Fruit fly (Drosophila melanogaster): ENCODE data around the gene Pde1c.

The Pde1c gene

dm6 chr2L:11931603-11932002 lies 3.2 kb upstream of the Pde1c start (continued):
- TF ChIP-seq CG7987 (GFP tag; optimal IDR thresholded peaks at IDR 0.05) (no peak), HmgZ (tag; optimal IDR thresholded peaks at IDR 0.05) (no peak), dpn (GFP tag; optimal IDR thresholded peaks at IDR 0.05) (peak in 1 of 2 experiments; percentile 1), CG9797 (GFP tag; optimal IDR thresholded peaks at IDR 0.05) (no peak), CG31224 (GFP tag; IDR thresholded peaks at IDR 0.05) (no peak), Dek (tag; optimal IDR thresholded peaks at IDR 0.05) (no peak), CG10654 (GFP tag; optimal IDR thresholded peaks at IDR 0.05) (no peak), dysf (GFP tag; IDR thresholded peaks at IDR 0.05) (no peak), grn (GFP tag; optimal IDR thresholded peaks at IDR 0.05) (no peak), bsh (GFP tag; optimal IDR thresholded peaks at IDR 0.05) (no peak)

DNA sequence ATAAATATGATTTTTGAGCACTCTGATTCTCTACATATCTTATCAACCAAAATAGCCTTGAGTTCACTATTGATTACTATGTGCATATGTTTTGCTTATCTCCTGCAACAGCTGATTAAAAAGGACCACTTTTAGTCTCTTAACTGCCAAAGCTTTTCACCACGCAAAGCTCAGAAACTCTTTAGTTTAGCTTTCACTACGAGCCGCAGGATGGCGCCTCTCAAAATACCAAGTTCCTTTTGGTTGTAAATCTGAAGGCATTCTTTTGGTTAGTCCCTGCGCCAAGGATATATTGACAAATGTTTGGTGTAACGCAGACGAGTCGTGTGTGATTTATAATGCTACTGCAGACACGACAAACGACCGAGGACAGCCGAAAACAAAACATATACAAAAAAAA lies 24.2 kb downstream of the Pde1c start:
- peak; percentile 91 for TF ChIP-seq CG14965 (GFP tag; optimal IDR thresholded peaks at IDR 0.05; ENCODE audit: borderline replicate concordance)
- TF ChIP-seq CG3281 (GFP tag; optimal IDR thresholded peaks at IDR 0.05), result peak; percentile 6
- no peak for TF ChIP-seq CG30431 (GFP tag; optimal IDR thresholded peaks at IDR 0.05)
- no peak for TF ChIP-seq CG32767 (GFP tag; IDR thresholded peaks at IDR 0.05)
- TF ChIP-seq CG3163 (GFP tag; optimal IDR thresholded peaks at IDR 0.05), result peak; percentile 74
- no peak for TF ChIP-seq Rfx (GFP tag; IDR thresholded peaks at IDR 0.05)
- peak; percentile 46 for TF ChIP-seq Fer1 (GFP tag; optimal IDR thresholded peaks at IDR 0.05)
- TF ChIP-seq Oaz (GFP tag; IDR thresholded peaks at IDR 0.05), result no peak
- TF ChIP-seq Max (GFP tag; optimal IDR thresholded peaks at IDR 0.05), result no peak
- TF ChIP-seq CG2199 (GFP tag; IDR thresholded peaks at IDR 0.05), result no peak
- TF ChIP-seq CG6765 (GFP tag; optimal IDR thresholded peaks at IDR 0.05), result peak; percentile 2
- TF ChIP-seq CG13296 (GFP tag; optimal IDR thresholded peaks at IDR 0.05), result peak; percentile 20
- peak; percentile 13 for TF ChIP-seq CG12071 (GFP tag; optimal IDR thresholded peaks at IDR 0.05)
- TF ChIP-seq CG3995 (GFP tag; optimal IDR thresholded peaks at IDR 0.05), result no peak
- no peak for TF ChIP-seq CG6272 (GFP tag; IDR thresholded peaks at IDR 0.05)
- peak; percentile 38 for TF ChIP-seq scrt (GFP tag; optimal IDR thresholded peaks at IDR 0.05)
- TF ChIP-seq Dfd (GFP tag; optimal IDR thresholded peaks at IDR 0.05), result no peak
- TF ChIP-seq CG4854 (GFP tag; optimal IDR thresholded peaks at IDR 0.05), result no peak
- peak; percentile 87 for TF ChIP-seq CTCF (GFP tag; optimal IDR thresholded peaks at IDR 0.05)
- no peak for TF ChIP-seq pzg (GFP tag; optimal IDR thresholded peaks at IDR 0.05)
- peak; percentile 38 for TF ChIP-seq lab (GFP tag; optimal IDR thresholded peaks at IDR 0.05)
- no peak for TF ChIP-seq CG15073 (GFP tag; optimal IDR thresholded peaks at IDR 0.05)
- no peak for TF ChIP-seq tgo (GFP tag; IDR thresholded peaks at IDR 0.05)
- TF ChIP-seq eyg (GFP tag; optimal IDR thresholded peaks at IDR 0.05), result no peak
- no peak for TF ChIP-seq CG42726 (GFP tag; IDR thresholded peaks at IDR 0.05; ENCODE audit: partially characterized antibody)
- no peak for TF ChIP-seq run (tag; optimal IDR thresholded peaks at IDR 0.05)
- peak; percentile 14; the same call in 1 of the 2 replicates for TF ChIP-seq CG32532 (GFP tag; IDR thresholded peaks at IDR 0.05)
- peak; percentile 1 for TF ChIP-seq Meics (GFP tag; optimal IDR thresholded peaks at IDR 0.05)
- TF ChIP-seq CG2202 (tag; optimal IDR thresholded peaks at IDR 0.05), result no peak
- no peak for TF ChIP-seq CG10565 (GFP tag; optimal IDR thresholded peaks at IDR 0.05)
- no peak for TF ChIP-seq CG8388 (GFP tag; optimal IDR thresholded peaks at IDR 0.05)
- peak; percentile 11 for TF ChIP-seq CG18599 (GFP tag; optimal IDR thresholded peaks at IDR 0.05)
- TF ChIP-seq pnt (GFP tag; optimal IDR thresholded peaks at IDR 0.05), result no peak
- no peak for TF ChIP-seq ATbp (GFP tag; optimal IDR thresholded peaks at IDR 0.05)
- TF ChIP-seq tup (GFP tag; optimal IDR thresholded peaks at IDR 0.05), result no peak
- no peak for TF ChIP-seq CG4617 (GFP tag; optimal IDR thresholded peaks at IDR 0.05; ENCODE audit: borderline replicate concordance)
- TF ChIP-seq CG17385 (GFP tag; optimal IDR thresholded peaks at IDR 0.05), result no peak
- no peak for TF ChIP-seq crol (GFP tag; IDR thresholded peaks at IDR 0.05)
- TF ChIP-seq onecut (GFP tag; IDR thresholded peaks at IDR 0.05), result peak; percentile 25; the same call in 1 of the 2 replicates
- peak; percentile 1 for TF ChIP-seq CG15514 (GFP tag; optimal IDR thresholded peaks at IDR 0.05)
- TF ChIP-seq danr (GFP tag; IDR thresholded peaks at IDR 0.05), result no peak
